Fruit fly (Drosophila melanogaster) whole organism, adult: ENCODE measurements around the gene Plap.

Source experiments
- CG12768 ChIP-seq: fragments of 200-800 bp; sonication (Bioruptor generic); optimal IDR thresholded peaks from 2 replicates; lab custom pipeline; 2017; ENCODE audit warnings: missing biosample characterization, missing genetic modification characterization, mild to moderate bottlenecking, moderate library complexity, missing genetic modification reagents
- CG14711 ChIP-seq: fragments of 200-800 bp; sonication (Bioruptor generic); optimal IDR thresholded peaks from 2 replicates; lab custom pipeline; 2018; ENCODE audit warnings: missing biosample characterization, mild to moderate bottlenecking, missing genetic modification characterization, moderate library complexity
- CG7045 ChIP-seq: fragments of 200-800 bp; sonication (Bioruptor generic); optimal IDR thresholded peaks from 2 replicates; lab custom pipeline; 2017; ENCODE audit warnings: missing biosample characterization, mild to moderate bottlenecking, missing genetic modification characterization
- CG7101 ChIP-seq: fragments of 200-800 bp; sonication (Bioruptor generic); optimal IDR thresholded peaks from 2 replicates; lab custom pipeline; 2018; ENCODE audit warnings: missing biosample characterization, mild to moderate bottlenecking, missing genetic modification characterization, moderate library complexity
- Clk ChIP-seq: fragments of 200-800 bp; sonication (Bioruptor generic); optimal IDR thresholded peaks from 2 replicates; lab custom pipeline; 2017; ENCODE audit warnings: missing biosample characterization, missing genetic modification characterization
- ovo ChIP-seq: fragments of 200-800 bp; sonication (Bioruptor generic); optimal IDR thresholded peaks from 2 replicates; lab custom pipeline; 2016; ENCODE audit warnings: missing biosample characterization, missing genetic modification characterization

DNA sequence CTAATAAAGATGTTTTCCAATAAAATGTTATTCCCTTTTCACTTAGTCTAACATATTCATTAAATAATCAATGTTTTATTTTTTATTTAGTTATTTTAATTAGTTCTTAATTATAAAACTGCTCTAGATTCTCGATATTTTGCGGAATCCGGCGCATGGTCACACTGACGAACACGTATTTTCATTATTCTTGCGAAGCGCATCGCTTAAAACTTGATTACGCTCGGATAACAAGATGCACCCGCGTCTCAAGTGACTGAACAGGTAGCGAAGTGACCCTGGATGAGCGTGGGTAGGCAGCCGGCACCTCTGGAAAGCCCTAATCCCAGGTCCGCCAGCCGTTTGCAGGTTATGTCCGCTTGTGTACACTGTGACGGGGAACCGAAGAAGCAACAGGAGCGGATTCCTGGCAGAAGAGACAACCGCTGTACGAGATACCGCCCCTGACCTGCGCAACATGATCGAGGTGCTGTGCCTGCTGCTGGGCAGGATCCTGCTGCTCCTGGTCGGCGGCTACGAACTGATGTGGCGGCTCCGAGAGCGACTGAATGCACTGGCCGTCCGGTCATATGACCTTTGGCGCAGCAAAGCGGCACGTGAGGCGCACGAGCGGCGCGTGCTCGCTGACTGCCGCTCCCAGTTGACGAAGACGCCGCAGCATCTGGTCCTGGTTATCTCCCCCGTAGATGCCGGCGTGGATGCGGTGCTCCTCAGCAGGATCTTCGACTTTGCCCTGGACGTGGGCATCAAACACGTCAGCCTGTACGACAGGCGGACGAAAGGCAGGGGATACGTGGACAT is 11.4 kb downstream of the Plap start, which contains the start of gene Tango14:
- TF ChIP-seq CG7045 (no peak), CG7101 (tag; lab: Kevin White, UChicago) (no peak), CG12768 (GFP tag; lab: Kevin White, UChicago) (no peak), CG14711 (tag; lab: Kevin White, UChicago) (no peak), ovo (GFP tag; lab: Kevin White, UChicago) (no peak), Clk (no peak)
